Worm (Caenorhabditis elegans): Measurements from ENCODE around the gene F16G10.7.

- TF ChIP-seq ama-1 (optimal IDR thresholded peaks at IDR 0.05) (no peak), egl-27 (tag; optimal IDR thresholded peaks at IDR 0.05) (no peak), nhr-11 (tag; optimal IDR thresholded peaks at IDR 0.05) (no peak), nhr-76 (tag; optimal IDR thresholded peaks at IDR 0.05) (no peak), nhr-237 (tag; optimal IDR thresholded peaks at IDR 0.05) (no peak), ceh-82 (tag; optimal IDR thresholded peaks at IDR 0.05) (no peak), nhr-77 (tag; optimal IDR thresholded peaks at IDR 0.05) (no peak)
Measured at ce11 chrII:2385495-2385894, 5.4 kb upstream of the F16G10.7 start, which contains the start of gene F16G10.9.
